Worm (Caenorhabditis elegans): ENCODE measurements around the gene Y60C6A.2.
"Not testable (repeated sequence)": the region's sequence is repeated elsewhere in the genome, so short reads cannot be mapped to it uniquely, and the experiment has no call there.

Y60C6A.2 gene

ce11 chrV:4791569-4791968, 6.3 kb upstream of the Y60C6A.2 start, which contains the start of gene R02F11.11:
R02F11.11 (plus strand) TSS chrV:4791869.
- no peak for TF ChIP-seq him-1 (tag; optimal IDR thresholded peaks at IDR 0.05)
- TF ChIP-seq W03F9.2 (tag; optimal IDR thresholded peaks at IDR 0.05), result no peak
- no peak for TF ChIP-seq dao-5 (tag; optimal IDR thresholded peaks at IDR 0.05)

ce11 chrV:4790368-4790767, 5.1 kb upstream of the Y60C6A.2 start, which contains the start of gene R02F11.12:
R02F11.12 (plus strand) TSS chrV:4790668.
- TF ChIP-seq dao-5 (tag; optimal IDR thresholded peaks at IDR 0.05) (no peak), him-1 (tag; optimal IDR thresholded peaks at IDR 0.05) (no peak), W03F9.2 (tag; optimal IDR thresholded peaks at IDR 0.05) (no peak)

- no peak for TF ChIP-seq him-1 (tag; optimal IDR thresholded peaks at IDR 0.05)
- TF ChIP-seq dao-5 (tag; optimal IDR thresholded peaks at IDR 0.05), result no peak
These were observed 3.6 kb upstream of the Y60C6A.2 start, which contains the start of gene R02F11.10 for ce11 chrV:4788823-4789222. R02F11.10 (plus strand) TSS chrV:4789123.

ce11 chrV:4787836-4788235, 2.6 kb upstream of the Y60C6A.2 start:
- no peak for TF ChIP-seq W03F9.2 (tag; optimal IDR thresholded peaks at IDR 0.05)
- no peak for TF ChIP-seq him-1 (tag; optimal IDR thresholded peaks at IDR 0.05)
- no peak for TF ChIP-seq dao-5 (tag; optimal IDR thresholded peaks at IDR 0.05)

- TF ChIP-seq him-1 (tag; optimal IDR thresholded peaks at IDR 0.05) (no peak), dao-5 (tag; optimal IDR thresholded peaks at IDR 0.05) (no peak), W03F9.2 (tag; optimal IDR thresholded peaks at IDR 0.05) (no peak)
These were observed 1.9 kb upstream of the Y60C6A.2 start, which contains the start of gene R02F11.9 for ce11 chrV:4787166-4787565. R02F11.9 (plus strand) TSS chrV:4787466.

- TF ChIP-seq him-1 (tag; optimal IDR thresholded peaks at IDR 0.05), result no peak
- TF ChIP-seq dao-5 (tag; optimal IDR thresholded peaks at IDR 0.05), result no peak
- TF ChIP-seq W03F9.2 (tag; optimal IDR thresholded peaks at IDR 0.05), result no peak
These were observed 1.9 kb downstream of the Y60C6A.2 start, which contains the start of gene Y60C6A.1 for ce11 chrV:4783313-4783712. Y60C6A.1 (plus strand) TSS chrV:4783613.

- TF ChIP-seq him-1 (tag; optimal IDR thresholded peaks at IDR 0.05), result no peak
- no peak for TF ChIP-seq dao-5 (tag; optimal IDR thresholded peaks at IDR 0.05)
- no peak for TF ChIP-seq W03F9.2 (tag; optimal IDR thresholded peaks at IDR 0.05)
These were observed 7.7 kb downstream of the Y60C6A.2 start, which contains the start of gene C18G1.1 for ce11 chrV:4777388-4777986. C18G1.1 (plus strand) TSS chrV:4777960.

ce11 chrV:4775140-4775539, 10.1 kb downstream of the Y60C6A.2 start:
- TF ChIP-seq him-1 (tag; optimal IDR thresholded peaks at IDR 0.05) (no peak), W03F9.2 (tag; optimal IDR thresholded peaks at IDR 0.05) (no peak), dao-5 (tag; optimal IDR thresholded peaks at IDR 0.05) (no peak)

ce11 chrV:4770408-4770947, 14.8 kb downstream of the Y60C6A.2 start, which contains the start of gene elt-7:
elt-7 (plus strand) TSS chrV:4770670.
- TF ChIP-seq dao-5 (tag; optimal IDR thresholded peaks at IDR 0.05), result no peak
- no peak for TF ChIP-seq him-1 (tag; optimal IDR thresholded peaks at IDR 0.05)
- TF ChIP-seq W03F9.2 (tag; optimal IDR thresholded peaks at IDR 0.05), result no peak

- no peak for TF ChIP-seq W03F9.2 (tag; optimal IDR thresholded peaks at IDR 0.05)
- TF ChIP-seq dao-5 (tag; optimal IDR thresholded peaks at IDR 0.05), result no peak
- no peak for TF ChIP-seq him-1 (tag; optimal IDR thresholded peaks at IDR 0.05)
These were observed 15.6 kb downstream of the Y60C6A.2 start, which contains the start of gene C18G1.9 for ce11 chrV:4769633-4770032. C18G1.9 (minus strand) TSS chrV:4769733.

ce11 chrV:4766501-4766900, 18.7 kb downstream of the Y60C6A.2 start, which contains the start of gene C18G1.8:
C18G1.8 (minus strand) TSS chrV:4766601.
- TF ChIP-seq him-1 (tag; optimal IDR thresholded peaks at IDR 0.05), result no peak
- no peak for TF ChIP-seq W03F9.2 (tag; optimal IDR thresholded peaks at IDR 0.05)
- no peak for TF ChIP-seq dao-5 (tag; optimal IDR thresholded peaks at IDR 0.05)

- TF ChIP-seq him-1, dao-5, W03F9.2 (tag; optimal IDR thresholded peaks at IDR 0.05): not testable (repeated sequence)
These were observed 24.6 kb downstream of the Y60C6A.2 start, which contains the start of gene bgnt-1.4 for ce11 chrV:4760674-4761073. bgnt-1.4 (plus strand) TSS chrV:4760974.

ce11 chrV:4758540-4758939, 26.7 kb downstream of the Y60C6A.2 start:
- TF ChIP-seq W03F9.2 (tag; optimal IDR thresholded peaks at IDR 0.05), result no peak
- TF ChIP-seq dao-5 (tag; optimal IDR thresholded peaks at IDR 0.05), result no peak
- no peak for TF ChIP-seq him-1 (tag; optimal IDR thresholded peaks at IDR 0.05)

ce11 chrV:4758019-4758418, 27.2 kb downstream of the Y60C6A.2 start:
- TF ChIP-seq him-1 (tag; optimal IDR thresholded peaks at IDR 0.05), result no peak
- no peak for TF ChIP-seq dao-5 (tag; optimal IDR thresholded peaks at IDR 0.05)
- TF ChIP-seq W03F9.2 (tag; optimal IDR thresholded peaks at IDR 0.05), result no peak
